Fruit fly (Drosophila melanogaster) ovary, adult (tissue): Measurements from ENCODE around the gene CCT1.

ENCODE experiments used
- CG17801 ChIP-seq: fragments of 200-800 bp; optimal IDR thresholded peaks from 2 replicates; lab custom pipeline; 2019; ENCODE audit warnings: missing biosample characterization, mild to moderate bottlenecking, missing genetic modification characterization, moderate library complexity; ENCODE audit not compliant: partially characterized antibody

Gene CCT1

dm6 chr3R:22447195-22447873 is 43.9 kb downstream of the CCT1 start, which contains the start of gene CG34288:
TSS of gene CG34288 (minus strand) at chr3R:22447263.
- no peak for TF ChIP-seq CG17801

dm6 chr3R:22446493-22446892 is 44.7 kb downstream of the CCT1 start, which contains the start of gene CG12499:
TSS of gene CG12499 (minus strand) at chr3R:22446587.
- TF ChIP-seq CG17801: no peak
